Worm (Caenorhabditis elegans): ENCODE data around the gene mau-8.

DNA sequence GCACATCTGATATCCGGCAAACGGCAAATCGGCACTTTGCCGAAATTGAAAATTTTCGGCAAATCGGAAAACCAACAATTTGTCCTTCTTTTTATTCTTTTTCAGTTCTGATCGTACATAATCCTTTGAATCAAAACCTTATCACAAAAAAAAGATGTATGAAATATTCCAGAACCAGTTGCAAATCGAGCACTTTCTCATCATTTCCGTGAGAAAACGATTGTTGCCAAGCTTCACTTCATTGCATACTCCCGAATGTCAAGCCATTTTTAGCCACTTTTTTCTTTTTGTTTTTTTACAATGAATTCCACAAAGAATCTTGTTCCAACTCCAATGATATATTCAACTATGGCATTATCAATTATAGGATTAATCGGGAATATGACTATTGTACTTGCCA is 12.9 kb upstream of the mau-8 start, which contains the start of gene srsx-25:
- TF ChIP-seq him-1 (tag; optimal IDR thresholded peaks at IDR 0.05) (no peak), W03F9.2 (tag; optimal IDR thresholded peaks at IDR 0.05) (no peak)

Measured in whole organism, L4/young adult.